Worm (Caenorhabditis elegans): Measurements from ENCODE around the gene C49C3.10.
A peak's percentile ranks its signal among the peaks of the same experiment; 100 is the strongest.

C49C3.10 gene

DNA sequence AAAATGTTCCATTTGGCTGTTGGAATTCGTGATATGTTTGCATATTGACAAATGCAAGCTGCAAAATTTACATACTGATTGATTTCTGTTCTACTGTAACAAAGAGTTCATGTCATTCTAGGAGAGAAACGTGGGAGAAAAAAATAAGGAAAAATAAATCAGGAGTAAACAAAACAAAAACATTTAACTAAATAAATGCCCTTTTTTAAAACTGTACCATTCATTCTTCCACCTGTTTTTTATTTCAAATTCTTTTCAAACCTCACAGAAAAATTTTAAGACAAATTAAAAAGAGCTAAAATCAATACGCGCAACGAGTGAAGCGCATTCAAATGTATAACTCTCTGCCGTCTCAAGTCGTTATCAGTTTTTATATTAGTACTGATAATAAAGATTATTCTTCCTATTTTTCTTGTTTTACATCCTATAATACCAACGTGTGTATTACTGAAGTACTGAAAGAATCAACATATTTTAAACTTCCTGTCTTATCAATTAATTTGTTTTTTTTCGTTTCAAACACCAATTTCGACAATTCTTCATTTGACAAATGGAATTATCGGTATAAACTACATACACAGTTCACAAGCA is at the start of gene C49C3.10:
TSS of gene C49C3.10 (minus strand) at position 51 of the 591 bp plus-strand sequence.
- no peak for TF ChIP-seq syd-9 (tag; optimal IDR thresholded peaks at IDR 0.05)
- TF ChIP-seq che-1 (tag; optimal IDR thresholded peaks at IDR 0.05): no peak
- TF ChIP-seq elt-2 (tag; optimal IDR thresholded peaks at IDR 0.05): peak; percentile 78

DNA sequence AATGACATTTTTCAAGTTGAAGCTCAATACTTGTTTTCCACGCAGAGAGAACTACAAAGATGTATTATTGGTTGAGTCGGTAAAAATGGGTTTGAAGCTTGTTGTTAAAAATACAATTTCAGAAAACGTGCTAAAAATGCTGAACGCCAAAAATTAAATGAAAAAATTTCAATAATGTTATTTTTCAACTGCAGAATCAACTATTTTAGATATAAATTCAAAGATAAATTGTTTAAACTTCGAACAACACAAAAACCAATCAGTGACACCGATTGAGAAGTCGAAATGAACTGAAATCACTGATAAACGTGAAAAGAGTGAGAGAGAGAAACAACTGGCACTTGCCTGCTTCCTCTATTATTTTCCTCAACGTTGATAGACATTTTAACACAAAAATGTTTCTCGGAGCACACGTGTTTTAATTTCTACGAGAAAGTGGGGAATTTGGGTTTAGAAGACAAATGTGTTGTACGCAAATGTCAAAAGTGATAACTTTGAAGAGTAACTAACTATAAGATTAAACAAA is 48.7 kb upstream of the C49C3.10 start, which contains the start of gene T02D1.8:
TSS of gene T02D1.8 (minus strand) at position 51 of the 526 bp plus-strand sequence.
- TF ChIP-seq hlh-30 (tag; optimal IDR thresholded peaks at IDR 0.05; ENCODE audit: insufficient read depth) (no peak), unc-42 (tag; optimal IDR thresholded peaks at IDR 0.05) (no peak), eyg-1 (tag; optimal IDR thresholded peaks at IDR 0.05) (no peak), gmeb-2 (tag; optimal IDR thresholded peaks at IDR 0.05) (no peak), tbx-2 (tag; optimal IDR thresholded peaks at IDR 0.05) (no peak), ceh-34 (tag; optimal IDR thresholded peaks at IDR 0.05) (no peak), rnt-1 (tag; optimal IDR thresholded peaks at IDR 0.05) (no peak), K09A11.1 (tag; optimal IDR thresholded peaks at IDR 0.05; ENCODE audit: insufficient read depth) (no peak), hlh-13 (GFP tag; optimal IDR thresholded peaks at IDR 0.05) (no peak), ceh-18 (tag; optimal IDR thresholded peaks at IDR 0.05) (no peak), pha-2 (tag; optimal IDR thresholded peaks at IDR 0.05) (no peak), ztf-16 (tag; optimal IDR thresholded peaks at IDR 0.05) (no peak), elt-4 (tag; optimal IDR thresholded peaks at IDR 0.05) (no peak), dmd-4 (tag; optimal IDR thresholded peaks at IDR 0.05; ENCODE audit: borderline replicate concordance) (no peak)

DNA sequence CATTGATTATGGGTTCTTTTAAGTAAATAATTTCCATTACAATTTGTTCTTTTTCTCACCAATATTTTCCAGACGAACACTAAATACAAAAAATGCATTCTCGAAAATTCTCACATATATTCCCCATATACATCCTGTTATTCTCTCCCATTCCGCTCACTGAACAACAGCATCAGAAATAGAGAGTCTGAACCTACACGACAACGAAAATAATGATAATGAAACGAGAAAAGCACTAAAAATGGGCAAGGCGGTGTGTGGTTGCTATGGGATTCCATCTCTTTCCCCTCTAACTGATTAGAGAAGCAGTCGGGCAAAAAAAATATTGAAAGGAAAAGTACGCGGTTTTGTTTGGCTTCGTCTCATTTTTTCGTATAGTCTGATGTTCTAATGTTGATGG is 44.3 kb upstream of the C49C3.10 start, which contains the start of gene C30H6.12:
TSS of gene C30H6.12 (plus strand) at position 301 of the 400 bp plus-strand sequence.
- TF ChIP-seq ceh-2 (tag; optimal IDR thresholded peaks at IDR 0.05) (no peak), nfya-1 (tag; optimal IDR thresholded peaks at IDR 0.05) (no peak), ceh-9 (tag; optimal IDR thresholded peaks at IDR 0.05) (no peak), sdc-2 (tag; optimal IDR thresholded peaks at IDR 0.05) (no peak), ceh-24 (tag; optimal IDR thresholded peaks at IDR 0.05) (no peak), fkh-10 (GFP tag; optimal IDR thresholded peaks at IDR 0.05) (no peak), che-1 (tag; optimal IDR thresholded peaks at IDR 0.05) (no peak), eyg-1 (tag; optimal IDR thresholded peaks at IDR 0.05) (no peak), elt-4 (tag; optimal IDR thresholded peaks at IDR 0.05) (no peak), ets-4 (tag; optimal IDR thresholded peaks at IDR 0.05) (no peak), lin-11 (tag; optimal IDR thresholded peaks at IDR 0.05) (no peak)

DNA sequence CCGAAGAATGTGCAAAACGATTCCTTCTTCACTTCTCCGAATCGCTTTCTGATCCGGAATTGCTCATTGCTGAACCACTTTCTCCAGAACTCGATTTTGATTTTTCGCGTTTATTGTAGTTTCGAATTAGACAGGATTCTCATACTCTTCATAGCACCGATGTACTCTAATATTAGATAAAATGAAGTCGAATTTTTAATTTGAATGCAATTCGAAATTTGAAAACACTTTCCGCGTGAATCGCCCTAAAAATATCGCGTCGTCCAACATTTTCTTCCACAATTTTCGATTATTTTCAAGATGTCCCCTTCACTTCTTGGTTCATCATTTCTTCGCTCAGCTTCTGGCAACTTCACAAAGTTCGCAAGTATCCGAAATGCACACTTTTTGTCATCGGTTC is 43.3 kb upstream of the C49C3.10 start, which contains the start of gene C30H6.8:
TSS of gene C30H6.8 (plus strand) at position 301 of the 400 bp plus-strand sequence.
- TF ChIP-seq ceh-22 (tag; optimal IDR thresholded peaks at IDR 0.05) (no peak), unc-3 (GFP tag; conservative IDR thresholded peaks at IDR 0.05) (no peak), unc-3 (tag; optimal IDR thresholded peaks at IDR 0.05) (no peak), ets-4 (tag; optimal IDR thresholded peaks at IDR 0.05) (no peak), ztf-16 (tag; optimal IDR thresholded peaks at IDR 0.05) (no peak), odd-2 (tag; optimal IDR thresholded peaks at IDR 0.05) (no peak), fkh-6 (tag; optimal IDR thresholded peaks at IDR 0.05) (no peak), ceh-9 (tag; optimal IDR thresholded peaks at IDR 0.05) (no peak), pros-1 (tag; optimal IDR thresholded peaks at IDR 0.05) (no peak), pag-3 (tag; optimal IDR thresholded peaks at IDR 0.05; ENCODE audit: borderline replicate concordance) (no peak), K02D7.2 (tag; optimal IDR thresholded peaks at IDR 0.05) (no peak), nfya-1 (tag; optimal IDR thresholded peaks at IDR 0.05) (no peak)
